Fruit fly (Drosophila melanogaster) whole organism, prepupa: Measurements from ENCODE around the gene Cad88C.

Experiments
- CG10631 ChIP-seq: fragments of 200-800 bp; sonication (Bioruptor generic); optimal IDR thresholded peaks from 2 replicates; lab custom pipeline; 2016; ENCODE audit warnings: missing biosample characterization, missing genetic modification characterization
- CG3032 ChIP-seq: fragments of 200-800 bp; optimal IDR thresholded peaks from 2 replicates; lab custom pipeline; 2019; ENCODE audit warnings: missing biosample characterization, mild to moderate bottlenecking, missing genetic modification characterization, moderate library complexity
- Ets21C ChIP-seq: fragments of 200-800 bp; sonication (Bioruptor generic); optimal IDR thresholded peaks from 3 replicates; lab custom pipeline; 2016; ENCODE audit warnings: missing biosample characterization, missing genetic modification characterization
- Hr38 ChIP-seq: sonication (Bioruptor generic); optimal IDR thresholded peaks from 2 replicates; lab custom pipeline; 2016; ENCODE audit warnings: missing biosample characterization, missing genetic modification characterization
- topi ChIP-seq: fragments of 200-800 bp; sonication (Bioruptor generic); optimal IDR thresholded peaks from 3 replicates; lab custom pipeline; 2016; ENCODE audit warnings: missing biosample characterization, missing genetic modification characterization

- peak; percentile 90 for TF ChIP-seq Ets21C (GFP tag; lab: Kevin White, UChicago)
- peak; percentile 92 for TF ChIP-seq CG3032 (tag; lab: Kevin White, UChicago)
- TF ChIP-seq topi: peak; percentile 93
- peak; percentile 90 for TF ChIP-seq CG10631
- no peak for TF ChIP-seq Hr38 (GFP tag; lab: Kevin White, UChicago)
Observed at dm6 chr3R:14654976-14655896, 25.0 kb downstream of the Cad88C start.
